Worm (Caenorhabditis elegans) whole organism, late embryonic: ENCODE measurements around the gene C18G1.1.

Experiments used
- F13H6.1 ChIP-seq: sonication (generic microtip); optimal IDR thresholded peaks from 2 replicates; lab custom pipeline; 2016; ENCODE audit warnings: missing genetic modification characterization, missing compliant biosample characterization
- ceh-14 ChIP-seq: sonication (generic microtip); optimal IDR thresholded peaks from 2 replicates; lab custom pipeline; 2016; ENCODE audit warnings: missing genotype, missing genetic modification characterization, missing compliant biosample characterization
- dmd-4 ChIP-seq: sonication (generic microtip); optimal IDR thresholded peaks from 2 replicates; lab custom pipeline; 2016; ENCODE audit warnings: borderline replicate concordance, missing genetic modification characterization, missing compliant biosample characterization
- gmeb-2 ChIP-seq: sonication (generic microtip); optimal IDR thresholded peaks from 2 replicates; lab custom pipeline; 2016; ENCODE audit warnings: missing genetic modification characterization, inconsistent platforms, missing compliant biosample characterization
- hlh-13 ChIP-seq: fragments of 200-800 bp; sonication (Bioruptor generic); optimal IDR thresholded peaks from 2 replicates; lab custom pipeline; 2018; ENCODE audit warnings: mild to moderate bottlenecking, missing genetic modification characterization, missing compliant biosample characterization
- nfya-1 ChIP-seq: sonication (generic microtip); optimal IDR thresholded peaks from 2 replicates; lab custom pipeline; 2017; ENCODE audit warnings: missing genetic modification characterization, mild to moderate bottlenecking, missing compliant biosample characterization, antibody characterized with exemption, moderate library complexity
- nhr-232 ChIP-seq: sonication (generic microtip); optimal IDR thresholded peaks from 2 replicates; lab custom pipeline; 2016; ENCODE audit warnings: missing genetic modification characterization, missing compliant biosample characterization
- unc-3 ChIP-seq, 2 experiments: fragments of 200-800 bp in 1 of 2; sonication (Bioruptor generic) in 1 of 2; sonication (generic microtip) in 1 of 2; conservative IDR thresholded peaks in 1 of 2; optimal IDR thresholded peaks in 1 of 2; 2 replicates each; pipeline versions ENCODE4 v1.3.6 to Lab custom; 2016 to 2022; ENCODE audit warnings: missing compliant biosample characterization in 2 of 2, missing genetic modification characterization in 2 of 2, missing genetic modification reagents in 1 of 2

DNA sequence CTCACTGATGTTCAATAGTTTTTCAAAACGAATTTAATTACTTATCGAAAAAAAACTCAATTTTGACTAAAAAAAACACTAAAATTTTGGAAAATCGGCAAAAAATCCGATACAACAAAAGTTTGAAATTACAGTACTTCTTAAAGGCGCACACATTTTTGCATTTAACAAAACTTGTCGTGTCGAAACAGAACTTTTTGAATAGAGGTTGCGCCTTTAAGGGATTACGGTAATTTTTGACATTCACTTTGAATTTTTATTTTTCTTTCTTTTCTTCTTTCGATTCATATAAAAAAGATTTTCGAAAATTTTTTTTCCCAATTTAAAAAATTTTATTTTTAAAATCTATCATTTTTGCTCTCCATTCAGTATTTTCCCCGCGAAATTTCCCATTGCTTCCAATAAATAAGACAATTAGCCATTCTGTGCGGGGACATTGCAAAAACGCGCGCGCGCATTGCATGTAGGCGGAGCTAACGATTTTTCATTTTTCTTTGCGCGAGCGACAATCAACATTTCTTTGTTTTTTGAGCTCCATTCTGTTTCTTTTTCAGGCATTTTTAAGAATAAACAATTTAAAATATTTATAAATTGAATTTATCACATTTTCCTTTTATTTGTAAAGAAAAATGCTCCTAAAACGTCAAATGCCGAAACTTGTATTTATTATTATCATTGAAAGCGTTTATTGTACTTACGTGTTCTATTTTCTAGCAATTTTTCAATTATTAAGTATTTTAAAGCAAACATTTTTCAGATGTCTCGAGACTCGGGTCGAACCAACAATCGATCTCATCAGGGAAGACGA is 46.4 kb upstream of the C18G1.1 start, which contains the start of gene F39G3.3:
- TF ChIP-seq F13H6.1 (peak; percentile 74), nfya-1 (tag; lab: Kevin White, UChicago) (peak; percentile 89), dmd-4 (tag; lab: Kevin White, UChicago) (peak; percentile 70), gmeb-2 (tag; lab: Kevin White, UChicago) (peak; percentile 86), ceh-14 (peak; percentile 97), nhr-232 (tag; lab: Kevin White, UChicago) (peak; percentile 69), unc-3 (GFP tag; conservative IDR thresholded peaks at IDR 0.05; lab: Robert Waterston, UW) (no peak; the same call in 1 of the 2 replicates), unc-3 (tag; optimal IDR thresholded peaks at IDR 0.05; lab: Kevin White, UChicago) (peak; percentile 87), hlh-13 (peak; percentile 70)
